Fruit fly (Drosophila melanogaster) whole organism, wandering third instar larva: ENCODE data around the gene klu.

Experiments
- CG32264 ChIP-seq: fragments of 200-800 bp; sonication (Bioruptor generic); optimal IDR thresholded peaks from 2 replicates; lab custom pipeline; 2016; ENCODE audit warnings: missing biosample characterization, missing genetic modification characterization
- CG9705 ChIP-seq: fragments of 200-800 bp; sonication (Bioruptor generic); optimal IDR thresholded peaks from 2 replicates; lab custom pipeline; 2018; ENCODE audit warnings: missing biosample characterization, mild to moderate bottlenecking, missing genetic modification characterization
- CrebA ChIP-seq: fragments of 200-800 bp; sonication (Bioruptor generic); optimal IDR thresholded peaks from 2 replicates; lab custom pipeline; 2016; ENCODE audit warnings: missing biosample characterization, mild to moderate bottlenecking, missing genetic modification characterization, borderline replicate concordance
- Dfd ChIP-seq: fragments of >200 bp; optimal IDR thresholded peaks from 2 replicates; lab custom pipeline; 2017; ENCODE audit warnings: missing biosample characterization, missing genetic modification characterization
- Dif ChIP-seq: fragments of 200-275, 200-300 bp; sonication (Bioruptor generic); optimal IDR thresholded peaks from 2 replicates; lab custom pipeline; 2018; ENCODE audit warnings: missing biosample characterization, missing genetic modification characterization; ENCODE audit not compliant: partially characterized antibody
- GATAd ChIP-seq: sonication (Bioruptor generic); optimal IDR thresholded peaks from 2 replicates; lab custom pipeline; 2016; ENCODE audit warnings: missing biosample characterization, missing genetic modification characterization
- HLH106 ChIP-seq: fragments of 200-800 bp; optimal IDR thresholded peaks from 3 replicates; lab custom pipeline; 2019; ENCODE audit warnings: missing biosample characterization, mild to moderate bottlenecking, missing genetic modification characterization, moderate library complexity
- Hnf4 ChIP-seq: fragments of 200-800 bp; sonication (Bioruptor generic); optimal IDR thresholded peaks from 2 replicates; lab custom pipeline; 2016; ENCODE audit warnings: missing biosample characterization, mild to moderate bottlenecking, missing genetic modification characterization
- Hr78 ChIP-seq: fragments of >200 bp; optimal IDR thresholded peaks from 2 replicates; lab custom pipeline; 2017; ENCODE audit warnings: missing biosample characterization, missing genetic modification characterization
- Hr83 ChIP-seq: fragments of 200-300 bp; sonication (Bioruptor generic); optimal IDR thresholded peaks from 2 replicates; lab custom pipeline; 2016; ENCODE audit warnings: missing biosample characterization, mild to moderate bottlenecking, missing genetic modification characterization, moderate library complexity; ENCODE audit not compliant: poor library complexity, severe bottlenecking
- Jra ChIP-seq: sonication (Bioruptor generic); optimal IDR thresholded peaks from 2 replicates; lab custom pipeline; 2016; ENCODE audit warnings: missing biosample characterization, missing genetic modification characterization
- Mio ChIP-seq: sonication (Bioruptor generic); optimal IDR thresholded peaks from 2 replicates; lab custom pipeline; 2016; ENCODE audit warnings: missing biosample characterization, missing genetic modification characterization
- Myc ChIP-seq: fragments of >200 bp; optimal IDR thresholded peaks from 2 replicates; lab custom pipeline; 2017
- N ChIP-seq: fragments of >200 bp; optimal IDR thresholded peaks from 2 replicates; lab custom pipeline; 2018; ENCODE audit warnings: missing biosample characterization, missing external identifiers, missing genetic modification characterization
- OdsH ChIP-seq: fragments of 200-800 bp; sonication (Bioruptor generic); optimal IDR thresholded peaks from 2 replicates; lab custom pipeline; 2016; ENCODE audit warnings: missing biosample characterization, mild to moderate bottlenecking, missing genetic modification characterization
- Rel ChIP-seq, 2 experiments: fragments of 200-800 bp; sonication (Bioruptor generic) in 1 of 2; optimal IDR thresholded peaks; 2 replicates in 1 of 2; 3 replicates in 1 of 2; lab custom pipeline; 2016 to 2019; ENCODE audit warnings: mild to moderate bottlenecking in 2 of 2, missing biosample characterization in 2 of 2, missing genetic modification characterization in 2 of 2, moderate library complexity in 1 of 2
- Sp1 ChIP-seq: fragments of 200-800 bp; sonication (Bioruptor generic); optimal IDR thresholded peaks from 3 replicates; lab custom pipeline; 2019; ENCODE audit warnings: missing biosample characterization, mild to moderate bottlenecking, missing genetic modification characterization, moderate library complexity
- br ChIP-seq: fragments of 200-800 bp; sonication (Bioruptor generic); optimal IDR thresholded peaks from 2 replicates; lab custom pipeline; 2016; ENCODE audit warnings: missing biosample characterization, missing genetic modification characterization
- brk ChIP-seq: fragments of 200-800 bp; sonication (Bioruptor generic); optimal IDR thresholded peaks from 2 replicates; lab custom pipeline; 2016; ENCODE audit warnings: missing biosample characterization, mild to moderate bottlenecking, missing genetic modification characterization
- dl ChIP-seq, 2 experiments: fragments of 175-275, 200-275 bp in 1 of 2; fragments of 200-275 bp in 1 of 2; sonication (Bioruptor generic); optimal IDR thresholded peaks; lab custom pipeline; 2018; ENCODE audit warnings: mild to moderate bottlenecking in 2 of 2, missing biosample characterization in 2 of 2, missing genetic modification characterization in 2 of 2, moderate library complexity in 2 of 2; ENCODE audit not compliant: partially characterized antibody in 2 of 2, insufficient read depth in 1 of 2
- dsf ChIP-seq: sonication (Bioruptor generic); optimal IDR thresholded peaks from 2 replicates; lab custom pipeline; 2016; ENCODE audit warnings: missing biosample characterization, missing genetic modification characterization, borderline replicate concordance
- ey ChIP-seq: fragments of 200-800 bp; sonication (Bioruptor generic); optimal IDR thresholded peaks from 2 replicates; lab custom pipeline; 2016; ENCODE audit warnings: missing biosample characterization, missing genetic modification characterization
- foxo ChIP-seq, 2 experiments: fragments of 200-800 bp; sonication (Bioruptor generic); optimal IDR thresholded peaks; 2 replicates in 1 of 2; 3 replicates in 1 of 2; lab custom pipeline; 2016 to 2017; ENCODE audit warnings: missing biosample characterization in 2 of 2, missing genetic modification characterization in 2 of 2
- fru ChIP-seq: fragments of 200-800 bp; sonication (Bioruptor generic); optimal IDR thresholded peaks from 3 replicates; lab custom pipeline; 2016; ENCODE audit warnings: missing biosample characterization, mild to moderate bottlenecking, missing genetic modification characterization
- h ChIP-seq: fragments of 200-800 bp; sonication (Bioruptor generic); optimal IDR thresholded peaks from 3 replicates; lab custom pipeline; 2016; ENCODE audit warnings: missing biosample characterization, mild to moderate bottlenecking, missing genetic modification characterization
- lola ChIP-seq: fragments of >200 bp; optimal IDR thresholded peaks from 2 replicates; lab custom pipeline; 2017; ENCODE audit warnings: missing biosample characterization, missing genetic modification characterization
- pan ChIP-seq: fragments of >200 bp; optimal IDR thresholded peaks from 2 replicates; lab custom pipeline; 2017
- psq ChIP-seq: fragments of 200-800 bp; sonication (Bioruptor generic); optimal IDR thresholded peaks from 3 replicates; lab custom pipeline; 2017; ENCODE audit warnings: missing biosample characterization, mild to moderate bottlenecking, missing genetic modification characterization, moderate library complexity
- rgr ChIP-seq: fragments of 200-800 bp; sonication (Bioruptor generic); optimal IDR thresholded peaks from 3 replicates; lab custom pipeline; 2016; ENCODE audit warnings: missing biosample characterization, mild to moderate bottlenecking, missing genetic modification characterization
- sage ChIP-seq: fragments of 200-800 bp; sonication (Bioruptor generic); optimal IDR thresholded peaks from 2 replicates; lab custom pipeline; 2016; ENCODE audit warnings: missing biosample characterization, mild to moderate bottlenecking, missing genetic modification characterization
- sv ChIP-seq: fragments of 200-800 bp; sonication (Bioruptor generic); optimal IDR thresholded peaks from 3 replicates; lab custom pipeline; 2016; ENCODE audit warnings: missing biosample characterization, missing genetic modification characterization
- tai ChIP-seq: sonication (Bioruptor generic); optimal IDR thresholded peaks from 2 replicates; lab custom pipeline; 2016; ENCODE audit warnings: missing biosample characterization, missing genetic modification characterization
- usp ChIP-seq: fragments of >200 bp; optimal IDR thresholded peaks from 2 replicates; lab custom pipeline; 2017; ENCODE audit warnings: missing biosample characterization, missing genetic modification characterization
- woc ChIP-seq: sonication (Bioruptor generic); optimal IDR thresholded peaks from 2 replicates; lab custom pipeline; 2016; ENCODE audit warnings: missing biosample characterization, mild to moderate bottlenecking, missing genetic modification characterization

Gene klu

DNA sequence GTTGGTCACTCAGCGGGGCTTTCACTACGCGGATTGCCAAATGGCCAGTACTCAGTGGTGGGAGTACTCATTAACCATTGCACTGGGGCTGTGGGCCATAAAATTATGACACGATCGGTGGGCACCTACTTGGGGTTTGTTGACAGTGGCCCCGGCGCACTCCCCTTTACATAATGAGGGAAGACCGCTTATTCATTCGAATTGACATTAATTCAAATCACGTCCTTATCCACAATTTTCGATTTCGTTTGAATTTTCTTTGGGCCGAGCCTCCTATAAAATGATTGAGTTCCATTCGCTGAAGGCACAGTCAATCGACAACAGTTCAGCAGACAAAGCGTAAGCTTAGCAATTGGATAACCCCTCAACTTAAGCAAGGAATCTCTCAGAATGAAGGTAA lies 36.6 kb downstream of the klu start, which contains the start of gene CG14147:
TSS of gene CG14147 (plus strand) at position 301 of the 400 bp plus-strand sequence.
- TF ChIP-seq foxo (GFP tag; optimal IDR thresholded peaks at IDR 0.05; lab: Kevin White, UChicago): no peak

DNA sequence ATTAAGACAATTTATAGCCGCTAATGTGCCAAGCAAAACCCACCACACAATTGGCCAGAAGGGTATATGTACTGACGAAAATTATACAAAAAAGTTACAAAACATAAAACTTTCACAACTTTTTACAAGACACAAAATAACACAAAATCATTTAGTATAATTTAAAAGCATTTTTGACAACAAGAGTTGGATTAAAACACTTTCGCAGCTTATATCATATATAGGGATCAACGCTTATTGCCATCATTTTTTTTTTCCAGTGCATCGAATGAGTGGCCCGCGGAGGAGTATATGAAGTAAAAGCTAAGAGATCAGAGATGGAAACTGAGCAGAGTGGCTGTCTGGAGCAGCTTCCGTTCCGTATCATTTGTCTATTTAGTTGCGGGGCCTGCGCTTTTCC lies 40.3 kb downstream of the klu start:
- TF ChIP-seq h (GFP tag; lab: Kevin White, UChicago) (peak; percentile 47), br (GFP tag; lab: Kevin White, UChicago) (peak; percentile 35), Sp1 (GFP tag; lab: Kevin White, UChicago) (peak; percentile 30), GATAd (GFP tag; lab: Kevin White, UChicago) (no peak), Dfd (GFP tag; lab: Kevin White, UChicago) (no peak), psq (GFP tag; lab: Kevin White, UChicago) (peak; percentile 18), HLH106 (tag; lab: Kevin White, UChicago) (peak; percentile 17), OdsH (GFP tag; lab: Kevin White, UChicago) (peak; percentile 8), fru (peak; percentile 57), foxo (GFP tag; optimal IDR thresholded peaks at IDR 0.05; lab: Kevin White, UChicago) (peak in 1 of 2 experiments; percentile 39), Myc (lab: Kevin White, UChicago) (no peak), rgr (GFP tag; lab: Kevin White, UChicago) (peak; percentile 30), ey (peak; percentile 28)

DNA sequence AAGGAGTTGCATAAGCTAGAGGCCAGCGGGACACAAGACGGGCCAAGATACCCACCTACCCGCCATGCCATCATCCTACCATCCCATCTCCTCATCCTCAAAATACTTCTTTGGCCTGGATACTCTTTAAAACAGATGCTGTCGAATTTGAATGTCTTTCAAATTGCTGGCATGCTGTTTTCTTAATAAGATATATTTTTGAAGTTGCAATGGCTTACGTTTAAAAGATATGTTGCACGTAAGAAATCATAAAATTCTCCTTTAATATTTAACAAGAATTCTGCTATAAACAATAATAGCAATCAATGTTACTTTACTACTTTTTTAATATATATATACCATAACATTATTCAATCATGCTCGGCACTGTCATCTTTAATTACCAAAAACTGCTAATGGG lies 41.0 kb downstream of the klu start:
- TF ChIP-seq Mio (GFP tag; lab: Kevin White, UChicago) (no peak), tai (GFP tag; lab: Kevin White, UChicago) (no peak), OdsH (GFP tag; lab: Kevin White, UChicago) (peak; percentile 45), lola (GFP tag; lab: Kevin White, UChicago) (no peak), sage (GFP tag; lab: Kevin White, UChicago) (no peak), CG32264 (GFP tag; lab: Kevin White, UChicago) (no peak), fru (peak; percentile 5), pan (lab: Kevin White, UChicago) (no peak), foxo (GFP tag; optimal IDR thresholded peaks at IDR 0.05; lab: Kevin White, UChicago) (peak in 1 of 2 experiments; percentile 7), usp (GFP tag; lab: Kevin White, UChicago) (no peak), HLH106 (tag; lab: Kevin White, UChicago) (peak; percentile 18), Hr83 (GFP tag; lab: Kevin White, UChicago) (no peak), CG9705 (no peak), sv (no peak), dl (GFP tag; optimal IDR thresholded peaks at IDR 0.05; lab: Kevin White, UChicago; ENCODE audit: insufficient read depth in 1 of 2, partially characterized antibody in 2 of 2) (no peak), brk (GFP tag; lab: Kevin White, UChicago) (no peak), br (GFP tag; lab: Kevin White, UChicago) (peak; percentile 14), psq (GFP tag; lab: Kevin White, UChicago) (peak; percentile 5), N (GFP tag; lab: Kevin White, UChicago) (no peak), Jra (no peak), Hr78 (GFP tag; lab: Kevin White, UChicago) (no peak), Rel (GFP tag; optimal IDR thresholded peaks at IDR 0.05; lab: Kevin White, UChicago) (no peak), Rel (tag; optimal IDR thresholded peaks at IDR 0.05; lab: Kevin White, UChicago) (no peak), Sp1 (GFP tag; lab: Kevin White, UChicago) (peak; percentile 30), woc (GFP tag; lab: Kevin White, UChicago) (peak; percentile 74), h (GFP tag; lab: Kevin White, UChicago) (peak; percentile 38), rgr (GFP tag; lab: Kevin White, UChicago) (no peak), ey (peak; percentile 25), dsf (GFP tag; lab: Kevin White, UChicago) (no peak), Hnf4 (GFP tag; lab: Kevin White, UChicago) (no peak), CrebA (GFP tag; lab: Kevin White, UChicago) (no peak), Dfd (GFP tag; lab: Kevin White, UChicago) (no peak), Myc (lab: Kevin White, UChicago) (no peak), Dif (GFP tag; lab: Kevin White, UChicago) (no peak)
